Worm (Caenorhabditis elegans): ENCODE data around the gene nhr-114.

DNA sequence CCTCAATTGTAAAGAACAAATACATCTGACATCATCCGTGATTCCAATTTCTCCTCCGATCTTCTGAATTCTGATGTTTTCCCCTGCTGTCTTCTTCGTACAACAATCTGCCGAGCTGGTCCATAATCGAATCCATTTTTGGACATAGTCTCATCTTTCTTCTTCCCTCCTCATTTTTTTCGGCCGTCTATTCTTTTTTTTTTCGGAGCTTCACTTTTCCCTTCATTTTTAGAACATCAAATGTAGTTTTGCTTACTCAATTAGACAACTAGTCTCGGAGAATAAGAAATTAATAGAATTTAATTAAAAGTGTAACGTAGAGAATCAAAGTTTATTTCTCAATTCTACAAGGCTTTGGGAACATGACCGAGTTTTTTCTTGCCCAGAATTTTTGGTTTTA lies 24.5 kb downstream of the nhr-114 start:
- TF ChIP-seq ztf-11 (tag; optimal IDR thresholded peaks at IDR 0.05) = no peak
- TF ChIP-seq lin-39 (tag; optimal IDR thresholded peaks at IDR 0.05) = no peak
- TF ChIP-seq mdl-1 (tag; optimal IDR thresholded peaks at IDR 0.05) = no peak
- no peak for TF ChIP-seq nhr-237 (tag; optimal IDR thresholded peaks at IDR 0.05)
- no peak for TF ChIP-seq zfp-3 (GFP tag; conservative IDR thresholded peaks at IDR 0.05)
- TF ChIP-seq R02D3.7 (tag; optimal IDR thresholded peaks at IDR 0.05) = no peak
